In the genomic region with DNA sequence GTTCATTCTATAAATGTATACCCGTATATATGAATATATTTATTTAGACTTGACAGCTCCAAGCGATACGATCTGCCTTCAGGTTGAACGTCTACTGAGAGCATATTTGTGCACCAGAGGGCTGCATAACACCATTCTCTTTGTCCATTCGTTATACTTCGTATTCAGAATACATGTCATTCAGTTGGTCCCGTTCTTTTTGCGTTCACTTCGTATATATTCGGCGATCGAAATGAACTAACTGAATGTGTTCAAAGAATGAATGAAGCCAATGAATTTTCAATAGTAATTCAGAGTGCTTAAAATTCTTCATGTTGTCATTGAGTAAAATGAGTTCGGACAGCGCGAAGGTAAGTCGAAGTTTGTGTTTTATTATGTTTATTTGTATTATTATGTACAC, we compare ENCODE assay signal across 2 fruit fly cellular contexts.
A peak's percentile ranks its signal among the peaks of the same experiment; 100 is the strongest.
TF ChIP-seq lines count a peak whose summit lies in the region.

A gene (minus strand): TSS at position 101 of the 400 bp plus-strand sequence.

- TF ChIP-seq CTCF in whole organism, embryonic (GFP tag; optimal IDR thresholded peaks at IDR 0.05; lab: Kevin White, UChicago) = no peak

TF ChIP-seq in whole organism, embryonic, 481 proteins besides CTCF, POLR2A, EP300 and RAD21:
- TF ChIP-seq CG2199 (GFP tag; IDR thresholded peaks at IDR 0.05; lab: Robert Waterston, UW) (peak; percentile 57; the same call in 1 of the 3 replicates), Blimp-1 (GFP tag; optimal IDR thresholded peaks at IDR 0.05; lab: Kevin White, UChicago) (no peak), Xrp1 (GFP tag; IDR thresholded peaks at IDR 0.05; lab: Robert Waterston, UW) (no peak), Nf-YC (tag; optimal IDR thresholded peaks at IDR 0.05; lab: Kevin White, UChicago) (no peak), bab2 (GFP tag; optimal IDR thresholded peaks at IDR 0.05; lab: Kevin White, UChicago) (no peak), CG12659 (GFP tag; optimal IDR thresholded peaks at IDR 0.05; lab: Kevin White, UChicago) (no peak), Pdp1 (GFP tag; optimal IDR thresholded peaks at IDR 0.05; lab: Kevin White, UChicago) (peak in 1 of 2 experiments; percentile 16), CG17361 (GFP tag; IDR thresholded peaks at IDR 0.05; lab: Robert Waterston, UW) (no peak), trh (GFP tag; optimal IDR thresholded peaks at IDR 0.05; lab: Kevin White, UChicago) (no peak), run (tag; optimal IDR thresholded peaks at IDR 0.05; lab: Kevin White, UChicago) (no peak), Side (GFP tag; optimal IDR thresholded peaks at IDR 0.05; lab: Kevin White, UChicago) (no peak), CG4328 (GFP tag; optimal IDR thresholded peaks at IDR 0.05; lab: Kevin White, UChicago) (no peak), CG11695 (GFP tag; IDR thresholded peaks at IDR 0.05; lab: Robert Waterston, UW) (no peak)
TF ChIP-seq in whole organism, embryonic: peak in this region for 2.

TF ChIP-seq in whole organism, prepupa, 60 proteins besides CTCF, POLR2A, EP300 and RAD21:
- TF ChIP-seq CG11762 (GFP tag; optimal IDR thresholded peaks at IDR 0.05; lab: Kevin White, UChicago; ENCODE audit: insufficient read depth) = no peak
- peak; percentile 30 for TF ChIP-seq svp (GFP tag; lab: Kevin White, UChicago)
